Worm (Caenorhabditis elegans): ENCODE measurements around the gene K06B4.4.
A peak's percentile ranks its signal among the peaks of the same experiment; 100 is the strongest.
"Not testable (repeated sequence)": the region's sequence is repeated elsewhere in the genome, so short reads cannot be mapped to it uniquely, and the experiment has no call there.

K06B4.4 gene

ce11 chrV:15643192-15643591 is 25.8 kb upstream of the K06B4.4 start, which contains the start of gene C55A1.4:
C55A1.4 (minus strand) TSS chrV:15643292.
- not testable (repeated sequence) for TF ChIP-seq tag-97 (GFP tag; IDR thresholded peaks at IDR 0.05); lin-39 (tag; optimal IDR thresholded peaks at IDR 0.05); ceh-28 (tag; optimal IDR thresholded peaks at IDR 0.05)

ce11 chrV:15644575-15644974 is 24.4 kb upstream of the K06B4.4 start, which contains the start of gene str-23:
str-23 (plus strand) TSS chrV:15644875.
- no peak for TF ChIP-seq pqm-1 (tag; optimal IDR thresholded peaks at IDR 0.05)

- TF ChIP-seq ceh-20 (GFP tag; IDR thresholded peaks at IDR 0.05); daf-19 (GFP tag; conservative IDR thresholded peaks at IDR 0.05); F26F4.8 (GFP tag; conservative IDR thresholded peaks at IDR 0.05): not testable (repeated sequence)
These were observed 21.4 kb upstream of the K06B4.4 start, which contains the start of the genes C55A1.7 and C55A1.6 for ce11 chrV:15647536-15648085. C55A1.7 (minus strand) TSS chrV:15647636. C55A1.6 (plus strand) TSS chrV:15648035.

ce11 chrV:15650167-15650566 is 18.8 kb upstream of the K06B4.4 start, which contains the start of gene sru-42:
sru-42 (plus strand) TSS chrV:15650467.
- TF ChIP-seq fos-1 (tag; optimal IDR thresholded peaks at IDR 0.05): no peak
- TF ChIP-seq zfp-2 (tag; optimal IDR thresholded peaks at IDR 0.05): no peak
- TF ChIP-seq hmg-1.1 (GFP tag; IDR thresholded peaks at IDR 0.05): no peak
- no peak for TF ChIP-seq dve-1 (tag; optimal IDR thresholded peaks at IDR 0.05; ENCODE audit: insufficient read depth)
- no peak for TF ChIP-seq mep-1 (tag; optimal IDR thresholded peaks at IDR 0.05)
- TF ChIP-seq ctbp-1 (GFP tag; IDR thresholded peaks at IDR 0.05): no peak
- no peak for TF ChIP-seq hlh-30 (tag; optimal IDR thresholded peaks at IDR 0.05; ENCODE audit: insufficient read depth)
- no peak for TF ChIP-seq nhr-6 (tag; optimal IDR thresholded peaks at IDR 0.05)

ce11 chrV:15652147-15652546 is 16.8 kb upstream of the K06B4.4 start:
- TF ChIP-seq T26A8.4 (GFP tag; IDR thresholded peaks at IDR 0.05) (0 out of 2 replicates have a peak, but pooled peaks have one; percentile 0), snpc-1.2 (GFP tag; IDR thresholded peaks at IDR 0.05) (0 out of 2 replicates have a peak, but pooled peaks have one; percentile 47), F26F4.8 (GFP tag; conservative IDR thresholded peaks at IDR 0.05) (no peak), mes-2 (tag; optimal IDR thresholded peaks at IDR 0.05; ENCODE audit: poor library complexity, severe bottlenecking) (no peak), zfp-2 (tag; optimal IDR thresholded peaks at IDR 0.05) (no peak), egl-43 (GFP tag; IDR thresholded peaks at IDR 0.05) (0 out of 2 replicates have a peak, but pooled peaks have one; percentile 44), lim-7 (GFP tag; IDR thresholded peaks at IDR 0.05) (0 out of 2 replicates have a peak, but pooled peaks have one; percentile 34), ama-1 (optimal IDR thresholded peaks at IDR 0.05) (peak; percentile 87)

- no peak for TF ChIP-seq mxl-2 (GFP tag; conservative IDR thresholded peaks at IDR 0.05)
- TF ChIP-seq madf-9 (GFP tag; conservative IDR thresholded peaks at IDR 0.05): no peak
- TF ChIP-seq D1046.2 (GFP tag; IDR thresholded peaks at IDR 0.05): 0 out of 2 replicates have a peak, but pooled peaks have one; percentile 16
- no peak for TF ChIP-seq zfp-3 (GFP tag; conservative IDR thresholded peaks at IDR 0.05)
- TF ChIP-seq vab-7 (GFP tag; IDR thresholded peaks at IDR 0.05): no peak
These were observed 14.8 kb upstream of the K06B4.4 start, which contains the start of gene F53E4.2 for ce11 chrV:15654124-15654523. F53E4.2 (plus strand) TSS chrV:15654424.

- TF ChIP-seq nhr-11 (tag; optimal IDR thresholded peaks at IDR 0.05): peak; percentile 4
- no peak for TF ChIP-seq lin-38 (GFP tag; IDR thresholded peaks at IDR 0.05)
- peak; percentile 49 for TF ChIP-seq hlh-11 (tag; optimal IDR thresholded peaks at IDR 0.05)
- TF ChIP-seq F37D6.2 (tag; optimal IDR thresholded peaks at IDR 0.05): no peak
- TF ChIP-seq fkh-10 (GFP tag; optimal IDR thresholded peaks at IDR 0.05): no peak
- no peak for TF ChIP-seq unc-39 (tag; optimal IDR thresholded peaks at IDR 0.05)
- peak; percentile 98 for TF ChIP-seq aha-1 (tag)
- no peak for TF ChIP-seq zag-1 (tag; optimal IDR thresholded peaks at IDR 0.05)
- no peak for TF ChIP-seq saeg-2 (GFP tag; IDR thresholded peaks at IDR 0.05)
- no peak for TF ChIP-seq zip-2 (tag; optimal IDR thresholded peaks at IDR 0.05)
- no peak for TF ChIP-seq mdl-1 (tag; optimal IDR thresholded peaks at IDR 0.05)
- no peak for TF ChIP-seq ceh-82 (tag; optimal IDR thresholded peaks at IDR 0.05)
- no peak for TF ChIP-seq mdt-29 (GFP tag; IDR thresholded peaks at IDR 0.05)
These were observed 10.5 kb upstream of the K06B4.4 start for ce11 chrV:15658262-15659060.
